Fruit fly (Drosophila melanogaster): ENCODE measurements around the gene CG13310.

CG13310 gene

DNA sequence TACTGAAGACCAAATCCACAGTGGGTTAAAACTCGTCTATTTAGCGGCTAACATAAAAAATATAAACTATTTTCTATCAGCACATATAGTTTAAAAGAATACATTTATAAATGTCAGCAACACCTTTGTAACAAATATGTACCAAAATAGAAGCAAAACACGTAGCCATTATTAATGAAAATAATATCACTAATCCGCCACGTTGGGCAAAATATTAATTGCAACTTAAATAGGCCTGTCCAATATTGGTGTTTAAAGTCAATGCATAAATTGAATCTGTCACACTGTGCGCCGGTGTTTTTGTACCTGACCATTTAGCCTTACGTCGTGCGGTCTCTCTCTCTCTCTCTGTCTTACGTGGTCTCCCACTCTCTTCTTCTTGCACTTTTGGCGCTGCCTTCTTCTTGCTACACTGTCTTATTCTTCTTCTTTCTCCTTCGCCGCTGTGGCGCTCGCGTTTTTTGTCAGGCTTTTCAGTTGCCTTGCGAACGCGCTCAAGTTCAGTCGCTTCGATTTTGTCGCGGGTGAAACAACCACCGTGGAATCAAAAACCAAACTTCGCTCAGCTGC lies 34.3 kb downstream of the CG13310 start:
- no peak for TF ChIP-seq ttk (optimal IDR thresholded peaks at IDR 0.05)
- TF ChIP-seq Sin3A (optimal IDR thresholded peaks at IDR 0.05), result no peak
- TF ChIP-seq insv (optimal IDR thresholded peaks at IDR 0.05), result no peak
- TF ChIP-seq psq (optimal IDR thresholded peaks at IDR 0.05), result no peak
- TF ChIP-seq Myc (optimal IDR thresholded peaks at IDR 0.05), result no peak
- TF ChIP-seq h (optimal IDR thresholded peaks at IDR 0.05), result no peak

DNA sequence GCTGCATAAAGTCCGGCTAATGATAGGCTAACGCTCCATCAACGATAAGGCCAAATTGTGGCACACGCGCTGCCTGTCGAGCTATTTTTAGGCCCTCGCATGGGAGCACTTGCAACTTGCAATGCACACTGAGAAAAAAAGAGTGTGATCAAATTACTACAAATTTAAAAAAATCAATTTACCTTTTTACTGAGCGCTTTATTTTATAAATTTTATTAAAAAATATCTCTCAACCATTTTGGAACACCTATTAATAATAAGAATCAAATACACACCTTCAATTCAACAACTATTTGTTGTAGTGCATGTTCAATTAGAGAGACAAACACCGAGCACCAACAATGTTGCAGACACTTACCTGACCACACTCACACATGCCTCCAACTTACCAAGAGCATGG lies 34.8 kb downstream of the CG13310 start:
- TF ChIP-seq psq (optimal IDR thresholded peaks at IDR 0.05), result no peak
- TF ChIP-seq ttk (optimal IDR thresholded peaks at IDR 0.05), result no peak
- TF ChIP-seq h (optimal IDR thresholded peaks at IDR 0.05), result no peak
- no peak for TF ChIP-seq Myc (optimal IDR thresholded peaks at IDR 0.05)
- TF ChIP-seq Sin3A (optimal IDR thresholded peaks at IDR 0.05), result no peak
- TF ChIP-seq insv (optimal IDR thresholded peaks at IDR 0.05), result no peak

DNA sequence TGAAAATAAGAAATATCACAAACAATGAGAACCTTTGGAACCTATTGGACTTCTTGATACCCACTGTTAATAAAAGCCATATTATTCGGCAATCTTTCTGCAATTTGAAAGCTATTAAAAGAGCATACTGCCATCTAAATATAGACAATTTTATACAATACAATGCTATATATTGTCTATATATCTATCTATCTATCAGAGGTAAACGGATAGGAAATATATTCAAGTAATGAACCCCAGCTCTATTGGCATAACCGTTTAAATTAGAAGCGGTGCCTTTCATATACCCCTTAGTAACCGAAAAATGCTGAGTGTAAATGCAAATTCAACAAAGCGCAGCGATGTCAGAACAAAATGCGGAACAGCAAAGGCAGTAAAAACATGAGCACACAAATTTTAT lies 36.5 kb downstream of the CG13310 start:
- no peak for TF ChIP-seq h (optimal IDR thresholded peaks at IDR 0.05)
- no peak for TF ChIP-seq insv (optimal IDR thresholded peaks at IDR 0.05)
- TF ChIP-seq ttk (optimal IDR thresholded peaks at IDR 0.05), result no peak
- no peak for TF ChIP-seq Myc (optimal IDR thresholded peaks at IDR 0.05)
- TF ChIP-seq psq (optimal IDR thresholded peaks at IDR 0.05), result no peak
- no peak for TF ChIP-seq Sin3A (optimal IDR thresholded peaks at IDR 0.05)

DNA sequence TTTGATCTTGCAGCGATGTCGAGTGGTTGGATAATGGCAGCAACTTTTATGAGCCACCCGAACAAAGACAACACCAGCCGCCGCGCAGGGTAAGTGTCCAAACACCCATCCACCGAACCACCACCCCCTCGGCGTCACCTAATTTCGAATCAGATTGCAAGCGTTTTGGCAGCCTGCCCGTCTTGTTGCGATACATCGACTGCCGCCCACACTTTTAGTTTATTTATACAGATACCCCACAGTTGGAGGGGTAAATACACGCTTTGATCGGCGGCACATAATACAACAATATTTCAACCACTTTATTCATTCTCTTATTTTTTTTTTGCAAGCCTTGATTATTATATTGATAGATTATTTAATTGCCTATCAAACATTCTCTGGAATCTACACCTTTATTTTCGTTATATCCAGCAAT lies 37.3 kb downstream of the CG13310 start:
- TF ChIP-seq insv (optimal IDR thresholded peaks at IDR 0.05) (no peak), h (optimal IDR thresholded peaks at IDR 0.05) (no peak), Sin3A (optimal IDR thresholded peaks at IDR 0.05) (no peak), ttk (optimal IDR thresholded peaks at IDR 0.05) (no peak), Myc (optimal IDR thresholded peaks at IDR 0.05) (no peak)

DNA sequence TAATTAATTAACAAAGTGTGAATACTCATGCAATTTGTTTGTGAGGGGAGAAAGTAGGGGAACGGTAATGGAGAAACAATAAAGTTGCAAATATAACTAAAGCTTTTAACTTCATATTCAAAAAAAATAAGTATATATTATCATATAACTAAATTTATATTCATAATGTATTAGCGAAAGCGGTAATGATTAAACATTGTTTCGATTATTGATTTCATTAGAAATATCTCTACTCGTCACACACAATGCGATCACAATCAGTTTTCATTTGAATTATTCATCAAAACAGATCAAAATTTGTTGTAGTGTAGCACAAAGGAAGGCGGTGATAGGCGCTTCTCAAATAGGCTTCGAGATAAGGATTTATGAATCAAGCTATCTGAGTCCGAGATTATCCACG lies 44.6 kb downstream of the CG13310 start, which contains the start of gene CG6576:
Gene CG6576 (plus strand): TSS at position 301 of the 400 bp plus-strand sequence.
- TF ChIP-seq psq (optimal IDR thresholded peaks at IDR 0.05) (no peak), Sin3A (optimal IDR thresholded peaks at IDR 0.05) (no peak), ttk (optimal IDR thresholded peaks at IDR 0.05) (no peak), h (optimal IDR thresholded peaks at IDR 0.05) (no peak), insv (optimal IDR thresholded peaks at IDR 0.05) (no peak), Myc (optimal IDR thresholded peaks at IDR 0.05) (no peak)

DNA sequence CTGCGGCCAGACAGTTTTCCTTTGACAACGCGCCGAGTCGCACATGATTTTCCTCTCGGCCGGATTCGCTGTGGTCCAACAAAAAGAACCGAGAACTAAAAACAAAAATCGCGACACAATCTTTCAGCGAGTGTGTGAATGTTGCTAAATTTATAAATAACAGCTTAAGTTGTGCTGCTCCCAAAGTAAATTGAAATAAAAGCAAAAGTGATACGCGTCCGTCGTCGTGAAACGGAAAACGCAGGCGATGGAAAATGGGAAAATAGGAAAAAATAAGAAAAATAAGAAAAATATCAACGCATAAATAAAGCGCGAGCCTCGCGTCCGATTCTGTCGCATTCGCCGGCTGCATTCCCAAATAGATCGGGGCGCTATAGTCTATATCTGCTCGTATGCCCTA lies 46.7 kb downstream of the CG13310 start, which contains the start of gene Fhos:
Gene Fhos (plus strand): TSS at position 28 of the 400 bp plus-strand sequence.
- TF ChIP-seq ttk (optimal IDR thresholded peaks at IDR 0.05) (no peak), Myc (optimal IDR thresholded peaks at IDR 0.05) (no peak), Sin3A (optimal IDR thresholded peaks at IDR 0.05) (no peak), insv (optimal IDR thresholded peaks at IDR 0.05) (no peak), h (optimal IDR thresholded peaks at IDR 0.05) (no peak), psq (optimal IDR thresholded peaks at IDR 0.05) (no peak)

DNA sequence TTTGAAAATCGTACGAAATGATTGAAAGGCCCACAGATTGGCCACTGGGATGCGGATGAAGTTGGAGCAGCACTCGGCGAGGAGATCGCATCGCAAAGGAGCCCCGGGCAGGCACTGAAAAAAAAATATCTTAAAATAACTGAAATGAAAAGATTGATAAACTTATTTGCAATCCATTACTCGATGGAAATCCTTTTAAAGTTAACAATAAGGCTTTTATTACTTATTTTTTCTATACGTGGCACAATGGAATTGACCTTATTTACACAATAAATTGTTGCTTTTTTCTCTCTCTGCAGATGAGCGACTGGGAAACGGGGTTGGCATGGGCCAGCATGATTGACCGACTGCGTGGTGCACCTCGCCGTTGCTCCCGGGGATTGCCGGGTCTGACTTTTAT lies 49.1 kb downstream of the CG13310 start:
- TF ChIP-seq insv (optimal IDR thresholded peaks at IDR 0.05), result no peak
- TF ChIP-seq psq (optimal IDR thresholded peaks at IDR 0.05), result no peak
- TF ChIP-seq h (optimal IDR thresholded peaks at IDR 0.05), result no peak
- no peak for TF ChIP-seq Sin3A (optimal IDR thresholded peaks at IDR 0.05)
- TF ChIP-seq Myc (optimal IDR thresholded peaks at IDR 0.05), result no peak
- no peak for TF ChIP-seq ttk (optimal IDR thresholded peaks at IDR 0.05)

DNA sequence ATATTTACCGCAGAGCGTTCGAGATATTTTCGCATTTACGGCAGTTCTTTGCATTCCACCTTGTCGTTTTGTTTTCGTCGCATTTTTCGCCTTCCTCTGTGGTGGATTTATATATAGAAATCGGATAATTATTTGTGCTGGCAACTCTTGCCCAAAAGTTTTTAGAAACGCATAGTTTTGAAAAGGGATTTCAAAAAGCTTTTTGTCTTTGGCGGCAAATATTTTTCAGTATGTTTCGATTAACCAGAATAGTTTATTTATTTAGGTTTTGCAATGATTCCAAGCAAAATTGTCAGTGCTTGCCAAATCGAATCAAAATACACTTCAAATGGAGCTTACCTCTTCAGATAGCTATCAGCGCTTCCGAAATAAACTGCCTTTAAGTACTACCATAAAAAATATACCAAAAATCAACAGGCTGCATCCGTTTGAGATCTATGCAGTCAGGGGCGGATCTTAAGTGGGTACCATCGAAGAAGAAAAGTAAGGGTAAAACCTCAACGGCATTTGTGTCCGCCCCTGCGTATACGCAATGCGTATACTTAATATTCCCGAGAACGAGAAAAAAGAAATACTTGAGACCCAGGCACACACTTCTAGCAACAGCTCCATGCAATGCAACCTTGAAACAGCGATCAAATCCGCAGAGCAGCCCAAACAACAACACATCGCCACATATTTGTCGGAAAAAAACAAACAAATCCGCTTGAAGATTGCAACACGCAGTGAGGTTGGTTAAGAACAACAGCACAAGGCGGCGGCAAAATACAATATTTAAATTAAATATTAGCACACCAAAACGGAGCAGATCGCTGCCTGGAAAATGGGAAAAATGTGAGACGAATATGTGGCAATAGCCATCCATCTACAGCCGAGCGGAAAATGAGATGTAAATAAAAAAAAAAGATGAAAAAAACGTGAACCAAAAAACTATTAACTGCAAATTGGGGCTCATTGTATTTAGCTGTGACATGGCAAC lies 50.4 kb downstream of the CG13310 start, which contains the start of gene CG13306:
Gene CG13306 (minus strand): TSS at position 51 of the 979 bp plus-strand sequence.
- TF ChIP-seq h (optimal IDR thresholded peaks at IDR 0.05), result no peak
- TF ChIP-seq ttk (optimal IDR thresholded peaks at IDR 0.05), result no peak
- TF ChIP-seq Myc (optimal IDR thresholded peaks at IDR 0.05), result no peak
- TF ChIP-seq Sin3A (optimal IDR thresholded peaks at IDR 0.05), result no peak
- TF ChIP-seq insv (optimal IDR thresholded peaks at IDR 0.05), result no peak
- TF ChIP-seq psq (optimal IDR thresholded peaks at IDR 0.05), result no peak

DNA sequence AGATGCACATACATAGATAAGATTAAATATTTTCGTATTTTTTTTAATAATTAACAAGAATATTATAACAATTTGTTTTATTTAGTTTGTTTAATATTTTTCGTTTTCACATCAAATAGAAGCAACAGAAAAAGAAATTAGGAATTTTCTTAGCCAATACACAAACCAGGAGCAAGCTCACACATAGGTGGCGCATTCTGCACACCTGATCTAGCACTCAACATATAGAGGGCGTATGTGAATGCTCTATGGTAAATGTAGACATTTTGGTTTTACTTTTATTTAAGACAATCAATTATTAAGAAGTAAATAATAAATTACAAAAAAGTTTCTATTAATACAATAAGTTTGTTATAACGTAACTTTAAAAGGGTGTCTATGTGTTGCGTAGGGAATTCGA lies 51.5 kb downstream of the CG13310 start:
- TF ChIP-seq h (optimal IDR thresholded peaks at IDR 0.05) (no peak), Myc (optimal IDR thresholded peaks at IDR 0.05) (no peak), Sin3A (optimal IDR thresholded peaks at IDR 0.05) (no peak), insv (optimal IDR thresholded peaks at IDR 0.05) (no peak), ttk (optimal IDR thresholded peaks at IDR 0.05) (no peak)

Data from Kc167 (cell line).